Worm (Caenorhabditis elegans) whole organism, L4 larva: ENCODE data around the gene T01E8.1.

Source experiments
- F10B5.3 ChIP-seq: sonication (generic microtip); optimal IDR thresholded peaks from 2 replicates; lab custom pipeline; 2016; ENCODE audit warnings: mild to moderate bottlenecking, missing genetic modification characterization, missing compliant biosample characterization
- F37D6.2 ChIP-seq: sonication (generic microtip); optimal IDR thresholded peaks from 2 replicates; lab custom pipeline; 2016; ENCODE audit warnings: mild to moderate bottlenecking, missing genetic modification characterization, missing compliant biosample characterization
- F44E2.7 ChIP-seq: fragments of 200-800 bp; sonication (Bioruptor generic); IDR thresholded peaks from 2 replicates; pipeline ENCODE4 v2.1.2; 2022; ENCODE audit warnings: missing genetic modification characterization, missing compliant biosample characterization
- F49E8.2 ChIP-seq: sonication (generic microtip); optimal IDR thresholded peaks from 2 replicates; lab custom pipeline; 2016; ENCODE audit warnings: missing compliant biosample characterization, mild to moderate bottlenecking, missing genetic modification characterization, borderline replicate concordance
- T20F7.1 ChIP-seq: fragments of 200-800 bp; sonication (Bioruptor generic); optimal IDR thresholded peaks from 2 replicates; lab custom pipeline; 2018; ENCODE audit warnings: mild to moderate bottlenecking, missing genetic modification characterization, missing compliant biosample characterization
- ZK546.5 ChIP-seq, 2 experiments: sonication (generic microtip); optimal IDR thresholded peaks; 2 replicates each; lab custom pipeline; 2017; ENCODE audit warnings: missing biosample characterization in 2 of 2, missing genetic modification characterization in 2 of 2
- ama-1 ChIP-seq: fragments of 150-350 bp; optimal IDR thresholded peaks from 2 replicates; lab custom pipeline; 2014; ENCODE audit warnings: inconsistent platforms, mixed read lengths
- arid-1 ChIP-seq: fragments of 200-800 bp; sonication (Bioruptor generic); conservative IDR thresholded peaks from 2 replicates; pipeline ENCODE4 v1.3.6; 2022; ENCODE audit warnings: missing genetic modification reagents, missing genetic modification characterization, missing compliant biosample characterization
- attf-4 ChIP-seq: sonication (generic microtip); optimal IDR thresholded peaks from 3 replicates; lab custom pipeline; 2017; ENCODE audit warnings: missing biosample characterization, missing genetic modification characterization
- ceh-20 ChIP-seq: fragments of 200-800 bp; sonication (Bioruptor generic); IDR thresholded peaks from 2 replicates; pipeline ENCODE4 v1.3.6; 2022; ENCODE audit warnings: missing genetic modification reagents, missing genetic modification characterization, missing compliant biosample characterization
- ceh-28 ChIP-seq: fragments of 150-350 bp; optimal IDR thresholded peaks from 2 replicates; lab custom pipeline; 2014; ENCODE audit warnings: missing biosample characterization, missing genetic modification reagents, missing genetic modification characterization
- ceh-32 ChIP-seq: sonication (generic microtip); optimal IDR thresholded peaks from 2 replicates; lab custom pipeline; 2016; ENCODE audit warnings: mild to moderate bottlenecking, missing genetic modification characterization, missing compliant biosample characterization; ENCODE audit not compliant: poor library complexity
- ceh-44 ChIP-seq: fragments of 200-800 bp; sonication (Bioruptor generic); IDR thresholded peaks from 2 replicates; pipeline ENCODE4 v1.3.6; 2022; ENCODE audit warnings: missing genetic modification reagents, missing genetic modification characterization, missing compliant biosample characterization
- ceh-82 ChIP-seq: sonication (generic microtip); optimal IDR thresholded peaks from 2 replicates; lab custom pipeline; 2017; ENCODE audit warnings: missing biosample characterization, missing genetic modification characterization
- ces-1 ChIP-seq: fragments of 150-350 bp; sonication (generic microtip); optimal IDR thresholded peaks from 4 replicates; lab custom pipeline; 2014; ENCODE audit warnings: missing biosample characterization, missing genetic modification reagents, missing genetic modification characterization
- ctbp-1 ChIP-seq: fragments of 200-800 bp; sonication (Bioruptor generic); IDR thresholded peaks from 2 replicates; pipeline ENCODE4 v1.3.6; 2022; ENCODE audit warnings: missing genetic modification reagents, missing genetic modification characterization, missing compliant biosample characterization
- daf-12 ChIP-seq: fragments of 150-350 bp; optimal IDR thresholded peaks from 2 replicates; lab custom pipeline; 2014; ENCODE audit warnings: missing biosample characterization, missing genetic modification reagents, missing genetic modification characterization
- daf-16 ChIP-seq, 3 experiments: sonication (generic microtip); optimal IDR thresholded peaks; 2 replicates each; lab custom pipeline; 2016 to 2017; ENCODE audit warnings: missing genetic modification characterization in 3 of 3, missing genetic modification reagents in 3 of 3, mild to moderate bottlenecking in 2 of 3, missing compliant biosample characterization in 2 of 3, missing biosample characterization in 1 of 3, moderate library complexity in 1 of 3
- daf-19 ChIP-seq: fragments of 200-800 bp; sonication (Bioruptor generic); conservative IDR thresholded peaks from 2 replicates; pipeline ENCODE4 v1.3.6; 2022; ENCODE audit warnings: missing genetic modification characterization, missing compliant biosample characterization
- daf-8 ChIP-seq: fragments of 200-800 bp; sonication (Bioruptor generic); IDR thresholded peaks from 2 replicates; pipeline ENCODE4 v1.3.6; 2022; ENCODE audit warnings: missing genetic modification characterization, missing compliant biosample characterization
- dmd-6 ChIP-seq: fragments of 200-800 bp; sonication (Bioruptor generic); IDR thresholded peaks from 2 replicates; pipeline ENCODE4 v1.3.6; 2022; ENCODE audit warnings: missing genetic modification reagents, missing genetic modification characterization, missing compliant biosample characterization
- dmd-8 ChIP-seq: fragments of 200-800 bp; sonication (Bioruptor generic); IDR thresholded peaks from 2 replicates; pipeline ENCODE4 v1.3.6; 2022; ENCODE audit warnings: missing genetic modification characterization, missing compliant biosample characterization
- fos-1 ChIP-seq: fragments of 150-350 bp; optimal IDR thresholded peaks from 2 replicates; lab custom pipeline; 2014; ENCODE audit warnings: missing biosample characterization, missing genetic modification characterization
- gei-8 ChIP-seq: fragments of 200-800 bp; sonication (Bioruptor generic); optimal IDR thresholded peaks from 2 replicates; lab custom pipeline; 2018; ENCODE audit warnings: mild to moderate bottlenecking, missing genetic modification characterization, missing compliant biosample characterization
- lin-13 ChIP-seq: fragments of 150-350 bp; optimal IDR thresholded peaks from 2 replicates; lab custom pipeline; 2014; ENCODE audit warnings: missing biosample characterization, missing genetic modification reagents, missing genetic modification characterization
- lin-39 ChIP-seq: fragments of 150-350 bp; optimal IDR thresholded peaks from 2 replicates; lab custom pipeline; 2014; ENCODE audit warnings: missing biosample characterization, missing genetic modification reagents, missing genetic modification characterization
- lir-3 ChIP-seq: sonication (generic microtip); optimal IDR thresholded peaks from 2 replicates; lab custom pipeline; 2016; ENCODE audit warnings: mild to moderate bottlenecking, missing genetic modification characterization, missing compliant biosample characterization
- lsy-2 ChIP-seq, 2 experiments: fragments of 150-350 bp in 1 of 2; sonication (generic microtip) in 1 of 2; optimal IDR thresholded peaks; 2 replicates each; lab custom pipeline; 2014 to 2017; ENCODE audit warnings: missing biosample characterization in 2 of 2, missing genetic modification characterization in 2 of 2
- madf-5 ChIP-seq, 2 experiments: fragments of 200-800 bp; sonication (Bioruptor generic); IDR thresholded peaks; 2 replicates each; pipeline ENCODE4 v1.3.6; 2022; ENCODE audit warnings: missing compliant biosample characterization in 2 of 2, missing genetic modification characterization in 2 of 2
- madf-9 ChIP-seq: fragments of 200-800 bp; sonication (Bioruptor generic); conservative IDR thresholded peaks from 2 replicates; pipeline ENCODE4 v1.3.6; 2022; ENCODE audit warnings: missing genetic modification reagents, missing genetic modification characterization, missing compliant biosample characterization
- mdt-29 ChIP-seq: fragments of 200-800 bp; sonication (Bioruptor generic); IDR thresholded peaks from 2 replicates; pipeline ENCODE4 v1.3.6; 2022; ENCODE audit warnings: missing genetic modification reagents, missing genetic modification characterization, missing compliant biosample characterization
- mep-1 ChIP-seq: fragments of 150-350 bp; sonication (generic microtip); optimal IDR thresholded peaks from 3 replicates; lab custom pipeline; 2014; ENCODE audit warnings: missing biosample characterization, missing genetic modification characterization
- mxl-3 ChIP-seq: fragments of 200-800 bp; sonication (Bioruptor generic); optimal IDR thresholded peaks from 2 replicates; lab custom pipeline; 2018; ENCODE audit warnings: mild to moderate bottlenecking, missing genetic modification characterization, missing compliant biosample characterization
- nhr-10 ChIP-seq: fragments of 150-350 bp; optimal IDR thresholded peaks from 2 replicates; lab custom pipeline; 2014; ENCODE audit warnings: missing biosample characterization, missing genetic modification characterization
- nhr-111 ChIP-seq: fragments of 200-800 bp; sonication (Bioruptor generic); optimal IDR thresholded peaks from 2 replicates; lab custom pipeline; 2018; ENCODE audit warnings: mild to moderate bottlenecking, missing genetic modification characterization, missing compliant biosample characterization
- nhr-25 ChIP-seq: sonication (generic microtip); optimal IDR thresholded peaks from 2 replicates; lab custom pipeline; 2017; ENCODE audit warnings: missing genetic modification characterization, mild to moderate bottlenecking, missing compliant biosample characterization, antibody characterized with exemption, moderate library complexity, borderline replicate concordance; ENCODE audit not compliant: insufficient read depth
- nhr-28 ChIP-seq: fragments of 150-350 bp; optimal IDR thresholded peaks from 2 replicates; lab custom pipeline; 2014; ENCODE audit warnings: missing biosample characterization, missing genetic modification characterization
- nhr-42 ChIP-seq: fragments of 200-800 bp; sonication (Bioruptor generic); IDR thresholded peaks from 2 replicates; pipeline ENCODE4 v1.3.6; 2022; ENCODE audit warnings: missing genetic modification characterization, missing compliant biosample characterization
- pha-4 ChIP-seq, 2 experiments: fragments of 150-350 bp in 1 of 2; fragments of 200-800 bp in 1 of 2; sonication (Bioruptor generic) in 1 of 2; IDR thresholded peaks in 1 of 2; optimal IDR thresholded peaks in 1 of 2; 2 replicates each; pipeline versions ENCODE4 v1.3.6 to Lab custom; 2014 to 2022; ENCODE audit warnings: missing genetic modification characterization in 2 of 2, missing genetic modification reagents in 2 of 2, missing biosample characterization in 1 of 2, missing compliant biosample characterization in 1 of 2
- pqm-1 ChIP-seq: sonication (generic microtip); optimal IDR thresholded peaks from 2 replicates; lab custom pipeline; 2017; ENCODE audit warnings: missing biosample characterization, missing genetic modification characterization
- rbr-2 ChIP-seq: sonication (generic microtip); optimal IDR thresholded peaks from 2 replicates; lab custom pipeline; 2016; ENCODE audit warnings: missing genotype, missing genetic modification characterization, missing compliant biosample characterization
- saeg-2 ChIP-seq: fragments of 200-800 bp; sonication (Bioruptor generic); IDR thresholded peaks from 2 replicates; pipeline ENCODE4 v1.3.6; 2022; ENCODE audit warnings: missing genetic modification reagents, missing genetic modification characterization, missing compliant biosample characterization
- tra-1 ChIP-seq: fragments of 200-800 bp; sonication (Bioruptor generic); IDR thresholded peaks from 2 replicates; pipeline ENCODE4 v1.3.6; 2022; ENCODE audit warnings: missing genetic modification reagents, missing genetic modification characterization, missing compliant biosample characterization
- unc-130 ChIP-seq: sonication (generic microtip); optimal IDR thresholded peaks from 2 replicates; lab custom pipeline; 2016; ENCODE audit warnings: missing genetic modification reagents, missing genetic modification characterization, missing compliant biosample characterization
- unc-39 ChIP-seq: sonication (generic microtip); optimal IDR thresholded peaks from 2 replicates; lab custom pipeline; 2017; ENCODE audit warnings: missing biosample characterization, missing genetic modification characterization
- vab-7 ChIP-seq: fragments of 200-800 bp; sonication (Bioruptor generic); IDR thresholded peaks from 2 replicates; pipeline ENCODE4 v1.3.6; 2022; ENCODE audit warnings: missing genetic modification reagents, missing genetic modification characterization, missing compliant biosample characterization
- zfp-2 ChIP-seq: sonication (generic microtip); optimal IDR thresholded peaks from 2 replicates; lab custom pipeline; 2016; ENCODE audit warnings: mild to moderate bottlenecking, missing genetic modification characterization, missing compliant biosample characterization
- zip-2 ChIP-seq: fragments of 150-350 bp; optimal IDR thresholded peaks from 2 replicates; lab custom pipeline; 2014; ENCODE audit warnings: missing biosample characterization, missing genetic modification characterization
- ztf-7 ChIP-seq: fragments of 150-350 bp; optimal IDR thresholded peaks from 2 replicates; lab custom pipeline; 2014; ENCODE audit warnings: missing biosample characterization, missing genetic modification characterization

T01E8.1 gene

ce11 chrII:10168905-10169782 is 37.4 kb upstream of the T01E8.1 start, which contains the start of gene daf-19 (continued):
- TF ChIP-seq lin-13 (GFP tag; lab: Kevin White, UChicago) (peak; percentile 14), F44E2.7 (GFP tag; lab: Robert Waterston, UW) (no peak), lir-3 (tag; lab: Kevin White, UChicago) (no peak), nhr-28 (tag; lab: Kevin White, UChicago) (peak; percentile 56), rbr-2 (tag; lab: Kevin White, UChicago) (peak; percentile 81), ceh-82 (tag; lab: Kevin White, UChicago) (no peak), ama-1 (lab: Kevin White, UChicago) (peak; percentile 71), nhr-111 (GFP tag; lab: Kevin White, UChicago) (no peak), lin-39 (tag; lab: Kevin White, UChicago) (no peak), mxl-3 (GFP tag; lab: Kevin White, UChicago) (peak; percentile 40), mdt-29 (GFP tag; lab: Robert Waterston, UW) (no peak), nhr-10 (tag; lab: Kevin White, UChicago) (no peak), fos-1 (no peak), dmd-6 (peak; percentile 42), F37D6.2 (peak; percentile 50), daf-19 (no peak), ceh-20 (GFP tag; lab: Robert Waterston, UW) (no peak), nhr-25 (tag; lab: Kevin White, UChicago) (no peak), pha-4 (GFP tag; IDR thresholded peaks at IDR 0.05; lab: Robert Waterston, UW) (0 out of 2 replicates have a peak, but pooled peaks have one; percentile 13), pha-4 (tag; optimal IDR thresholded peaks at IDR 0.05; lab: Kevin White, UChicago) (no peak), F10B5.3 (tag; lab: Kevin White, UChicago) (no peak), zip-2 (no peak), ceh-44 (GFP tag; lab: Robert Waterston, UW) (no peak), vab-7 (no peak), madf-9 (GFP tag; lab: Robert Waterston, UW) (peak; percentile 22; the same call in 1 of the 2 replicates), daf-16 (GFP tag; optimal IDR thresholded peaks at IDR 0.05; lab: Kevin White, UChicago) (no peak), daf-16 (tag; optimal IDR thresholded peaks at IDR 0.05; lab: Kevin White, UChicago) (peak; percentile 43), ztf-7 (no peak), attf-4 (no peak), unc-39 (tag; lab: Kevin White, UChicago) (no peak), nhr-42 (GFP tag; lab: Robert Waterston, UW) (no peak), pqm-1 (tag; lab: Kevin White, UChicago) (no peak), ctbp-1 (no peak), T20F7.1 (GFP tag; lab: Kevin White, UChicago) (no peak), ceh-32 (no peak), ces-1 (GFP tag; lab: Kevin White, UChicago) (no peak), unc-130 (GFP tag; lab: Kevin White, UChicago) (no peak), tra-1 (GFP tag; lab: Robert Waterston, UW) (peak; percentile 78), gei-8 (GFP tag; lab: Kevin White, UChicago) (no peak), zfp-2 (tag; lab: Kevin White, UChicago) (no peak), dmd-8 (no peak), F49E8.2 (tag; lab: Kevin White, UChicago) (no peak), mep-1 (tag; lab: Kevin White, UChicago) (peak; percentile 82), saeg-2 (GFP tag; lab: Robert Waterston, UW) (no peak), madf-5 (GFP tag; IDR thresholded peaks at IDR 0.05; lab: Robert Waterston, UW) (no peak), daf-12 (no peak), ZK546.5 (tag; optimal IDR thresholded peaks at IDR 0.05; lab: Kevin White, UChicago) (no peak), lsy-2 (tag; optimal IDR thresholded peaks at IDR 0.05; lab: Kevin White, UChicago) (peak; percentile 16 to 74), daf-8 (GFP tag; lab: Robert Waterston, UW) (no peak), ceh-28 (tag; lab: Kevin White, UChicago) (no peak), arid-1 (GFP tag; lab: Robert Waterston, UW) (no peak; the same call in 1 of the 2 replicates)
